Worm (Caenorhabditis elegans) whole organism, L3 larva: ENCODE measurements around the gene pfs-2.

Source experiments
- R02D3.7 ChIP-seq: fragments of 150-350 bp; optimal IDR thresholded peaks from 2 replicates; lab custom pipeline; 2014; ENCODE audit warnings: missing biosample characterization, missing genetic modification characterization
- ZK546.5 ChIP-seq: sonication (generic microtip); optimal IDR thresholded peaks from 2 replicates; lab custom pipeline; 2017; ENCODE audit warnings: missing biosample characterization, missing genetic modification characterization
- ama-1 ChIP-seq: fragments of 150-350 bp; optimal IDR thresholded peaks from 2 replicates; lab custom pipeline; 2018
- ceh-16 ChIP-seq: sonication (generic microtip); optimal IDR thresholded peaks from 2 replicates; lab custom pipeline; 2017; ENCODE audit warnings: missing biosample characterization, missing genetic modification characterization
- ceh-28 ChIP-seq: fragments of 150-350 bp; optimal IDR thresholded peaks from 2 replicates; lab custom pipeline; 2014; ENCODE audit warnings: missing biosample characterization, missing genetic modification reagents, missing genetic modification characterization
- ceh-82 ChIP-seq: fragments of 150-350 bp; optimal IDR thresholded peaks from 2 replicates; lab custom pipeline; 2014; ENCODE audit warnings: missing biosample characterization, missing genetic modification characterization
- ceh-9 ChIP-seq: sonication (generic microtip); optimal IDR thresholded peaks from 2 replicates; lab custom pipeline; 2018; ENCODE audit warnings: missing biosample characterization, missing genetic modification characterization
- daf-12 ChIP-seq: fragments of 150-350 bp; optimal IDR thresholded peaks from 2 replicates; lab custom pipeline; 2014; ENCODE audit warnings: missing biosample characterization, missing genetic modification reagents, missing genetic modification characterization
- egl-27 ChIP-seq: sonication (generic microtip); optimal IDR thresholded peaks from 4 replicates; lab custom pipeline; 2017; ENCODE audit warnings: missing biosample characterization, missing genetic modification reagents, missing genetic modification characterization
- egl-5 ChIP-seq: fragments of 150-350 bp; optimal IDR thresholded peaks from 2 replicates; lab custom pipeline; 2017; ENCODE audit warnings: missing biosample characterization, missing genetic modification reagents, missing genetic modification characterization, inconsistent platforms
- elt-1 ChIP-seq: fragments of 150-350 bp; optimal IDR thresholded peaks from 2 replicates; lab custom pipeline; 2014; ENCODE audit warnings: missing biosample characterization, missing genetic modification characterization
- elt-2 ChIP-seq: sonication (generic microtip); optimal IDR thresholded peaks from 2 replicates; lab custom pipeline; 2016; ENCODE audit warnings: missing genetic modification reagents, mild to moderate bottlenecking, missing genetic modification characterization, missing compliant biosample characterization
- elt-3 ChIP-seq, 3 experiments: fragments of 150-350 bp in 1 of 3; sonication (generic microtip) in 2 of 3; optimal IDR thresholded peaks; 2 replicates in 2 of 3; 4 replicates in 1 of 3; lab custom pipeline; 2014 to 2017; ENCODE audit warnings: missing biosample characterization in 3 of 3, missing genetic modification characterization in 3 of 3
- fkh-10 ChIP-seq: sonication (generic microtip); optimal IDR thresholded peaks from 2 replicates; lab custom pipeline; 2017; ENCODE audit warnings: missing biosample characterization, missing genetic modification reagents, missing genetic modification characterization
- fkh-2 ChIP-seq: fragments of 150-350 bp; optimal IDR thresholded peaks from 2 replicates; lab custom pipeline; 2014; ENCODE audit warnings: missing biosample characterization, missing genetic modification reagents, missing genetic modification characterization
- fos-1 ChIP-seq: fragments of 150-350 bp; optimal IDR thresholded peaks from 2 replicates; lab custom pipeline; 2014; ENCODE audit warnings: missing biosample characterization, missing genetic modification characterization
- hmg-11 ChIP-seq: sonication (generic microtip); optimal IDR thresholded peaks from 2 replicates; lab custom pipeline; 2016; ENCODE audit warnings: missing genetic modification characterization, missing compliant biosample characterization
- jun-1 ChIP-seq: fragments of 150-350 bp; optimal IDR thresholded peaks from 2 replicates; lab custom pipeline; 2014; ENCODE audit warnings: missing biosample characterization, missing genetic modification reagents, missing genetic modification characterization
- lin-15B ChIP-seq: fragments of 150-350 bp; optimal IDR thresholded peaks from 2 replicates; lab custom pipeline; 2014; ENCODE audit warnings: missing biosample characterization, missing genetic modification characterization
- lin-39 ChIP-seq: fragments of 150-350 bp; optimal IDR thresholded peaks from 2 replicates; lab custom pipeline; 2018; ENCODE audit warnings: missing biosample characterization, missing genetic modification reagents, missing genetic modification characterization
- lsy-12 ChIP-seq: sonication (generic microtip); optimal IDR thresholded peaks from 2 replicates; lab custom pipeline; 2016; ENCODE audit warnings: mild to moderate bottlenecking, missing genetic modification characterization, missing compliant biosample characterization
- mdl-1 ChIP-seq: fragments of 150-350 bp; optimal IDR thresholded peaks from 2 replicates; lab custom pipeline; 2014; ENCODE audit warnings: missing biosample characterization, missing genetic modification characterization
- mml-1 ChIP-seq: fragments of 150-350 bp; sonication (generic microtip); optimal IDR thresholded peaks from 3 replicates; lab custom pipeline; 2014; ENCODE audit warnings: missing biosample characterization, missing genetic modification characterization
- nfya-1 ChIP-seq: sonication (generic microtip); optimal IDR thresholded peaks from 2 replicates; lab custom pipeline; 2017; ENCODE audit warnings: missing genetic modification characterization, mild to moderate bottlenecking, missing compliant biosample characterization, antibody characterized with exemption, moderate library complexity; ENCODE audit not compliant: insufficient read depth
- nhr-23 ChIP-seq: fragments of 150-350 bp; optimal IDR thresholded peaks from 2 replicates; lab custom pipeline; 2014; ENCODE audit warnings: missing biosample characterization, missing genetic modification reagents, missing genetic modification characterization
- nhr-237 ChIP-seq: fragments of 150-350 bp; optimal IDR thresholded peaks from 2 replicates; lab custom pipeline; 2014; ENCODE audit warnings: missing biosample characterization, missing genetic modification characterization
- nhr-25 ChIP-seq: sonication (generic microtip); optimal IDR thresholded peaks from 2 replicates; lab custom pipeline; 2017; ENCODE audit warnings: missing biosample characterization, missing genetic modification characterization
- nhr-28 ChIP-seq: fragments of 150-350 bp; optimal IDR thresholded peaks from 2 replicates; lab custom pipeline; 2014; ENCODE audit warnings: missing biosample characterization, missing genetic modification characterization
- nhr-43 ChIP-seq: sonication (generic microtip); optimal IDR thresholded peaks from 2 replicates; lab custom pipeline; 2016; ENCODE audit warnings: mild to moderate bottlenecking, missing genetic modification characterization, missing compliant biosample characterization; ENCODE audit not compliant: poor library complexity, severe bottlenecking
- nhr-77 ChIP-seq: fragments of 150-350 bp; optimal IDR thresholded peaks from 2 replicates; lab custom pipeline; 2014; ENCODE audit warnings: missing biosample characterization, missing genetic modification characterization
- pha-4 ChIP-seq: fragments of 150-350 bp; optimal IDR thresholded peaks from 2 replicates; lab custom pipeline; 2014; ENCODE audit warnings: missing biosample characterization, missing genetic modification reagents, missing genetic modification characterization
- pqm-1 ChIP-seq: fragments of 150-350 bp; optimal IDR thresholded peaks from 2 replicates; lab custom pipeline; 2017; ENCODE audit warnings: missing biosample characterization, missing genetic modification characterization, inconsistent platforms
- sea-2 ChIP-seq: fragments of 150-350 bp; sonication (generic microtip); optimal IDR thresholded peaks from 4 replicates; lab custom pipeline; 2014; ENCODE audit warnings: missing biosample characterization, missing genetic modification reagents, missing genetic modification characterization
- skn-1 ChIP-seq: fragments of 150-350 bp; optimal IDR thresholded peaks from 2 replicates; lab custom pipeline; 2014; ENCODE audit warnings: missing biosample characterization, missing genetic modification characterization
- snpc-4 ChIP-seq: fragments of 150-350 bp; optimal IDR thresholded peaks from 2 replicates; lab custom pipeline; 2014; ENCODE audit warnings: missing biosample characterization, missing genetic modification characterization
- tbx-2 ChIP-seq: sonication (generic microtip); optimal IDR thresholded peaks from 2 replicates; lab custom pipeline; 2016; ENCODE audit warnings: mild to moderate bottlenecking, missing genetic modification characterization, missing compliant biosample characterization
- unc-62 ChIP-seq: fragments of 150-350 bp; sonication (generic microtip); optimal IDR thresholded peaks from 4 replicates; lab custom pipeline; 2014; ENCODE audit warnings: missing biosample characterization, missing genetic modification reagents, missing genetic modification characterization
- zag-1 ChIP-seq: fragments of 150-350 bp; optimal IDR thresholded peaks from 2 replicates; lab custom pipeline; 2014; ENCODE audit warnings: missing biosample characterization, missing genetic modification characterization
- ztf-11 ChIP-seq: fragments of 150-350 bp; optimal IDR thresholded peaks from 2 replicates; lab custom pipeline; 2014; ENCODE audit warnings: missing biosample characterization, missing genetic modification characterization
- ztf-4 ChIP-seq: fragments of 150-350 bp; optimal IDR thresholded peaks from 2 replicates; lab custom pipeline; 2014; ENCODE audit warnings: missing biosample characterization, missing genetic modification characterization

The pfs-2 gene

DNA sequence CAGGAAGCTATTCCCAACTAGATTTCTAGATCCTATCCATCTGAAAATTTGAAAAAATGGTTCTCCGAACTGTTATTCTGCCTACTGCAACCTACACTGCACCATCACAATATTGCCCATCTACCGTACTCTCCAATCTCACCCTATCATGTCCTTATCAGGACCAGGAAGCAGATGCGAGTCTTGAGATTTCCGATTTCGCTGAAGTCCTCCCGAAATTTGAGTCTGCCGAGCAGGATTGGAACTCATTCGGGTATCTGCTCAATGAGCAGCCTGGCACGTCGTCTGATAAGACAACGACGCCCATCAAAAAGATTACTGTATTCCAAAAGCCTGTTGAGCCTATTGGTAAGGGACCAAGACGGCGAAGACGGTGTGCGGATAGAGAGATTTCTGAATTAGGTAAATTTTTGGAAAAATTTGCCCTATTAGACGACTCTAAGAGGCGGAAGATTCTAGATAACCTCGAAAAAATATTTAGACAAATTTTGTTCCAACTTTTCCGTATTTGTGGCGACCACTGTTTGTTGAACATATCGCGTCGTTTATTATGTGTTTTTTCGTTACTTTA is 47.4 kb downstream of the pfs-2 start:
- no peak for TF ChIP-seq nhr-23 (tag; lab: Kevin White, UChicago)
- peak; percentile 50 for TF ChIP-seq nhr-43 (tag; lab: Kevin White, UChicago)
- peak; percentile 99 for TF ChIP-seq ama-1 (lab: Kevin White, UChicago)
- TF ChIP-seq daf-12 (tag; lab: Kevin White, UChicago): no peak
- TF ChIP-seq, all 47 proteins: peak for 2

DNA sequence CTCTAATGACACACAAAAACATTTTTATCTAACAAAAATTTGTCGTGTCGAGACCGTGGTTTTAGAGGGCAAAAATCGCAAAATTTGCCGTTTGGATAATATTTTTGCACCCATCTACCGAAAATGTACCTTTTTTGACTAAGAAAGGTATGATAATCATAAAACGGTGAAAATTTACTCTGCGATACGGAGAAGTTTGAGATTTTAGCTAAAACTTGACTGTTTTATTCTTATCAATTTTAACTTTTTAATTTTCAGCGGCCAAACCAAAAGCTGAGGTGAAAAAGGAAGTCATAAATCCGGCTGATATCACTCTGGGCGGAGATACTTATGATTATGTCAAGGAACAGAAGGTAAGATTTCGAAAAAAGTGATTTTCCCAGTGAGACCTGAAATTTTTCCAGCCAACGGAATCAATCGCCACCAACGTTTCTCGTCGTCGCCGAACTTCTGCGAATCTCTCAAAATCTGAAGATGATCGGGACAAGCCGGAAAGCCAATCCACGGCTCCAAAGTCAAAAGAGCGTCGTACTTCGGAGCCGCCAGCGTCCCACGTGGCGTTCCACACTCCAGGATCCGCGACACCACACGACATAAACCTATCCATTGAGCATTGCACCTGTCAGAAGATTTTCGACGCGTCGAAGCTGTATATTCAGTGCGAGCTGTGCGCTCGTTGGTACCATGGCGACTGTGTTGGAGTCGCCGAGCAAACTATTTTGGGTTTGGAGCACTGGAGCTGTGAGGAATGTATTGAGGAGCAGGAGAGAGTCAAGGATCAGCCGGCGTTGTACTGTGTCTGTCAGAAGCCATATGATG is 48.2 kb downstream of the pfs-2 start:
- TF ChIP-seq tbx-2 (tag; lab: Kevin White, UChicago): peak; percentile 1
- peak; percentile 0 for TF ChIP-seq egl-5 (tag; lab: Kevin White, UChicago)
- TF ChIP-seq nhr-28 (tag; lab: Kevin White, UChicago): no peak
- no peak for TF ChIP-seq ceh-16
- TF ChIP-seq mml-1 (tag; lab: Kevin White, UChicago): no peak
- TF ChIP-seq ceh-9: no peak
- no peak for TF ChIP-seq zag-1 (tag; lab: Kevin White, UChicago)
- no peak for TF ChIP-seq fos-1 (tag; lab: Kevin White, UChicago)
- no peak for TF ChIP-seq R02D3.7 (tag; lab: Kevin White, UChicago)
- no peak for TF ChIP-seq nhr-237
- peak; percentile 47 for TF ChIP-seq nhr-25 (tag; lab: Kevin White, UChicago)
- no peak for TF ChIP-seq lsy-12 (tag; lab: Kevin White, UChicago)
- no peak for TF ChIP-seq lin-39 (tag; lab: Kevin White, UChicago)
- TF ChIP-seq nfya-1 (tag; lab: Kevin White, UChicago): peak; percentile 42
- TF ChIP-seq elt-3 (tag; optimal IDR thresholded peaks at IDR 0.05; lab: Kevin White, UChicago): peak in 1 of 3 experiments; percentile 15
- TF ChIP-seq pha-4 (tag; lab: Kevin White, UChicago): no peak
- TF ChIP-seq pqm-1 (tag; lab: Kevin White, UChicago): no peak
- TF ChIP-seq skn-1 (tag; lab: Kevin White, UChicago): no peak
- TF ChIP-seq ztf-4: no peak
- no peak for TF ChIP-seq elt-2
- TF ChIP-seq ceh-82 (tag; lab: Kevin White, UChicago): no peak
- TF ChIP-seq nhr-23 (tag; lab: Kevin White, UChicago): no peak
- TF ChIP-seq jun-1 (tag; lab: Kevin White, UChicago): no peak
- peak; percentile 17 for TF ChIP-seq nhr-43 (tag; lab: Kevin White, UChicago)
- no peak for TF ChIP-seq snpc-4 (tag; lab: Kevin White, UChicago)
- peak; percentile 91 for TF ChIP-seq ama-1 (lab: Kevin White, UChicago)
- no peak for TF ChIP-seq ZK546.5 (tag; lab: Kevin White, UChicago)
- TF ChIP-seq unc-62 (GFP tag; lab: Kevin White, UChicago): no peak
- TF ChIP-seq nhr-77 (tag; lab: Kevin White, UChicago): no peak

DNA sequence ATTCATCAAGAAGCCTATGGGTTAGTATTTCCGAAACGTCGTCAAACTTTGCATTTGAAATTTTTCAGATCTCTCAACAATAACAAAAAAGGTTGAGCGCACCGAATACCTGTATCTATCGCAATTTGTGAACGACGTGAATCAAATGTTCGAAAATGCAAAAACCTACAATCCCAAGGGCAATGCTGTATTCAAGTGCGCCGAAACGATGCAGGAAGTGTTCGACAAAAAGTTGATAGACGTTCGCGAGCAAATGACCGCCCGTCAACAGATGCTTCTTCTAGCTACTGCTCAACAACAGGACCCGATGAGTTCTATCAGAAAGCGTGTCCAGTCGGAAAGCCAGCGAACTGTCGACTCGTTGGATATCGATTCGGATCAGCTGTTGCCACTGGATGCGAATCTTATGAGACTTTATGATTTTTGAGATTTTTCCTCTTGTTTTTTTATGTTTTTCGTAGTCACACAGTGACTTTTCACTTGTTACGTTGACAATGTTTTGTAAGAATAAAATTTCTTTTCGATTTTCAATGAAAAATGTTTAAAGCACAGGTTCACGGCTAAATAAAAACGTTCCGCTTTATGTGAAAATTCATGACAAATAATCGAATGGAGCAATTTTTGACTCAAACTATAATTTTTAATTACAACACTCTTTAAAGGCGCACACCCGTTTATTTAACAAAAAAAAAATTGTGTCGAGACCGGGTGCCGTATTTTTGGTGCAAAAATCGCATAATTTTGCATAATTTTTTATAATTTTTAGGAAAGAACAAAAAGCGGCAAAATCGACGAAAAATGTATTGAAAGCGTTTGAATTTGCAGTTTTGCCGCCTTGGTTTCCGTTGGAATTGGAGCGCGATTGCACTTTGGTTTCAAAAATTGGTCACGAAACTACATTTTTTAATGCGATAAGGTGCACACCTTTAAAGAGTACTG is 49.4 kb downstream of the pfs-2 start:
- TF ChIP-seq zag-1 (tag; lab: Kevin White, UChicago) (no peak), egl-5 (tag; lab: Kevin White, UChicago) (no peak), hmg-11 (no peak), elt-3 (tag; optimal IDR thresholded peaks at IDR 0.05; lab: Kevin White, UChicago) (peak in 1 of 3 experiments; percentile 62), lin-39 (tag; lab: Kevin White, UChicago) (no peak), nhr-43 (tag; lab: Kevin White, UChicago) (peak; percentile 77), mml-1 (tag; lab: Kevin White, UChicago) (no peak), ceh-28 (tag; lab: Kevin White, UChicago) (no peak), egl-27 (tag; lab: Kevin White, UChicago) (no peak), lin-15B (tag; lab: Kevin White, UChicago) (no peak), ztf-4 (peak; percentile 89), snpc-4 (tag; lab: Kevin White, UChicago) (peak; percentile 22), ceh-9 (no peak), fos-1 (tag; lab: Kevin White, UChicago) (peak; percentile 10), ztf-11 (tag; lab: Kevin White, UChicago) (no peak), ceh-16 (peak; percentile 60), mdl-1 (no peak), elt-1 (tag; lab: Kevin White, UChicago) (no peak), nhr-23 (tag; lab: Kevin White, UChicago) (peak; percentile 88), pha-4 (tag; lab: Kevin White, UChicago) (peak; percentile 37), nhr-25 (tag; lab: Kevin White, UChicago) (peak; percentile 89), unc-62 (GFP tag; lab: Kevin White, UChicago) (no peak), fkh-10 (GFP tag; lab: Kevin White, UChicago) (no peak), fkh-2 (tag; lab: Kevin White, UChicago) (no peak), nhr-28 (tag; lab: Kevin White, UChicago) (peak; percentile 34), pqm-1 (tag; lab: Kevin White, UChicago) (no peak), jun-1 (tag; lab: Kevin White, UChicago) (no peak), sea-2 (GFP tag; lab: Kevin White, UChicago) (no peak), nfya-1 (tag; lab: Kevin White, UChicago) (peak; percentile 62), R02D3.7 (tag; lab: Kevin White, UChicago) (no peak), nhr-77 (tag; lab: Kevin White, UChicago) (no peak)
